Worm (Caenorhabditis elegans) whole organism, midembryonic: Measurements from ENCODE around the gene nspb-11.

Experiments used
- T22C8.4 ChIP-seq: fragments of 200-800 bp; sonication (Bioruptor generic); IDR thresholded peaks from 2 replicates; pipeline ENCODE4 v1.3.6; 2022; ENCODE audit warnings: missing genetic modification characterization, missing compliant biosample characterization
- cog-1 ChIP-seq: sonication (generic microtip); optimal IDR thresholded peaks from 2 replicates; lab custom pipeline; 2016; ENCODE audit warnings: missing genetic modification characterization, missing compliant biosample characterization
- flt-1 ChIP-seq: fragments of 200-800 bp; sonication (Bioruptor generic); IDR thresholded peaks from 2 replicates; pipeline ENCODE4 v1.3.6; 2022; ENCODE audit warnings: missing genetic modification characterization, missing compliant biosample characterization
- klf-2 ChIP-seq: fragments of 200-800 bp; sonication (Bioruptor generic); conservative IDR thresholded peaks from 2 replicates; pipeline ENCODE4 v1.3.6; 2022; ENCODE audit warnings: missing genetic modification reagents, missing genetic modification characterization, missing compliant biosample characterization
- med-1 ChIP-seq: sonication (generic microtip); optimal IDR thresholded peaks from 2 replicates; lab custom pipeline; 2017; ENCODE audit warnings: missing genetic modification characterization, mild to moderate bottlenecking, missing compliant biosample characterization, antibody characterized with exemption, missing genetic modification reagents; ENCODE audit not compliant: insufficient read depth
- ref-1 ChIP-seq: fragments of 200-800 bp; sonication (Bioruptor generic); conservative IDR thresholded peaks from 2 replicates; pipeline ENCODE4 v1.3.6; 2022; ENCODE audit warnings: missing genetic modification reagents, missing genetic modification characterization, missing compliant biosample characterization
- tab-1 ChIP-seq: fragments of 200-800 bp; sonication (Bioruptor generic); IDR thresholded peaks from 2 replicates; pipeline ENCODE4 v1.3.6; 2022; ENCODE audit warnings: missing genetic modification characterization, missing compliant biosample characterization
- ztf-23 ChIP-seq: fragments of 200-800 bp; sonication (Bioruptor generic); IDR thresholded peaks from 2 replicates; pipeline ENCODE4 v1.3.6; 2022; ENCODE audit warnings: missing genetic modification reagents, missing genetic modification characterization, missing compliant biosample characterization
- ztf-29 ChIP-seq: fragments of 200-800 bp; sonication (Bioruptor generic); IDR thresholded peaks from 2 replicates; pipeline ENCODE4 v1.3.6; 2022; ENCODE audit warnings: missing genetic modification reagents, missing genetic modification characterization, missing compliant biosample characterization

The nspb-11 gene

DNA sequence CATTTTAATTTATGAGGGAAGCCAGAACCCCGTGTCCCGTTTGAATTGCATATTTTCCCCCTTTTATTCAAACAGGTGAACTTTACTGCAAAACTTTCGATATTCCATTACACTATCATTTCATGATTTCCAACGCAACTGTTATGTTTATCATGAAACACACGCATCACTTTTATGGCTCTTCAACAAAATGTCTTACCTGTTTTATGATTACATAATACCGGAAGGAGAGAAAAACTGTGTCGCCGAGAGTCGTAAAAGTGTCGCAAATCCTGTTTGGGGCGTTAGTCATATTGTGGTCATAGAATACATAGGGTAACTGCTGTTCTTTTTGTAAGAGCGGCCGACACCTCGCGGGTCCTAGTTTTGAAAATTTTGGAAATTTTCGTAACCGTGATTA is 14.8 kb upstream of the nspb-11 start:
- TF ChIP-seq klf-2 (GFP tag; lab: Robert Waterston, UW) (no peak), ztf-23 (no peak), flt-1 (no peak)

DNA sequence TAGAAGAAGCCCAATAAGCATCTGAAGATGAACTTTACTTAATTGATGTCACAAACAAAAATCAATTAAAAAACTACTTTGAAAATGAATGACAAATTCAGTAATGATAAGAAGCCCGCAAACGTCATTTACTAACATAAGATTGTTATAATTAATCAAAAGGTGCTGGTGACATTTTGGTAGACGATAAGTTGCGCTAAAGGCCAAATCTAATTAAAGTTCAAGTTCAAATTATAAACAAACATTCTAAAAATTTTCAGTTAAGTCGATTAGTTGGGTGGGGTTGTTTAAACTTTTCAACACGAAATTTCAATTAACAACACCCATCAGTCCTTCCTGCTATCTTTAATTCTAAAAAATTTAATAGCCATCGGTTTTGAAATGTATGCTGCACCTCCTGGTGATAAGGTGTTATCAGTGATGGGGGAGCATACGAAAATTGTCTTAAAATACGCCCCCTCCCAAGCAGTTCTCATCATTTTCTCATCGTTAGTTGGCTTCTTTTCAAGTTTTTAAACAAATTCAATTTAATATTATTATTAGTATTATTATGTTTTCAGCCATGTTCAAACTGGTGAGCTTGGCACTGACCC is 12.0 kb upstream of the nspb-11 start, which contains the start of the genes clec-62 and clec-63:
clec-62 (minus strand) TSS at position 51 of the 593 bp plus-strand sequence.
clec-63 (plus strand) TSS at position 561 of the 593 bp plus-strand sequence.
- no peak for TF ChIP-seq flt-1
- no peak for TF ChIP-seq klf-2 (GFP tag; lab: Robert Waterston, UW)
- TF ChIP-seq tab-1 (GFP tag; lab: Robert Waterston, UW): no peak
- TF ChIP-seq ref-1: no peak
- TF ChIP-seq ztf-23: no peak
- no peak for TF ChIP-seq ztf-29 (GFP tag; lab: Robert Waterston, UW)
- no peak for TF ChIP-seq med-1
- TF ChIP-seq cog-1: no peak
- TF ChIP-seq T22C8.4: no peak

DNA sequence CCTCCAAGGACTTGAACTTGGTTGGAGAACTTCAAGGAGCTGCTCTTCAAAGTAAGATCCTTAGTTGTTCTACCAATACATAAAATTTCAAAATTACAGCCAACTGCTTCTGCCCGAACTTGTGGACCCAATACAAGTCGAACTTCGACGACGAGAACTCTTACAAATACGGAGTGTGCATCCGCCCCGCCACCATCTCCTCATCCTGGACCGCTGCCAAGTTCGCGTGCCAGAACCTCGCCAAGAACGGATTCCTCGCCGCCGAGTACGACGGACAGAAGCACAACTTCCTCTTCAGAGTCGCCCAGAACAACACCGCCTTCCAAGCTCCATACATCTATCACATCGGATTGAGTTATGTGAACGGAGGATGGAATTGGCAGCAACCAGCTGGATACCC is 10.5 kb upstream of the nspb-11 start:
- no peak for TF ChIP-seq med-1
- no peak for TF ChIP-seq cog-1
- TF ChIP-seq klf-2 (GFP tag; lab: Robert Waterston, UW): no peak
- no peak for TF ChIP-seq tab-1 (GFP tag; lab: Robert Waterston, UW)
- no peak for TF ChIP-seq flt-1
- no peak for TF ChIP-seq ztf-23
- no peak for TF ChIP-seq ztf-29 (GFP tag; lab: Robert Waterston, UW)
- TF ChIP-seq T22C8.4: no peak
- no peak for TF ChIP-seq ref-1

DNA sequence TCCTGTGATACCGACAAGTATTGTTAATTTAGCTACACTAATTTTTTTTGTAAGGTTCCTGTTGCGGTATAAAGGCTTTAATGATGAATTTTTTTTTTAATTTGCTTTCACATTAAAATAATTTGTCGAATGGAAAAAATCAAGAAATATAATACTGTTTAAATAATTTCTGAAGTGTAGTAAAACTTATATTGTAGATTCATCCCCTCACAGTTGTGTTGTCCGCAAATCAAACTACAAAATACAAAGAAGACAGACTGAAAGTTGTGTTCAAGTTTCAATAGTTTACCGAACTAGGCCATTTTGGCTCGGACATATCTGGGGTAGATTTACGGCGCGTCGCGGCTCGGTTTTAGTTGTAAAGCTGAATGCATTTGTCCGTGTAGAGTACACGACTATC is 9.8 kb upstream of the nspb-11 start:
- TF ChIP-seq med-1 (no peak), T22C8.4 (no peak), ztf-23 (no peak), flt-1 (no peak), cog-1 (no peak), tab-1 (GFP tag; lab: Robert Waterston, UW) (no peak), klf-2 (GFP tag; lab: Robert Waterston, UW) (no peak), ref-1 (no peak), ztf-29 (GFP tag; lab: Robert Waterston, UW) (no peak)

DNA sequence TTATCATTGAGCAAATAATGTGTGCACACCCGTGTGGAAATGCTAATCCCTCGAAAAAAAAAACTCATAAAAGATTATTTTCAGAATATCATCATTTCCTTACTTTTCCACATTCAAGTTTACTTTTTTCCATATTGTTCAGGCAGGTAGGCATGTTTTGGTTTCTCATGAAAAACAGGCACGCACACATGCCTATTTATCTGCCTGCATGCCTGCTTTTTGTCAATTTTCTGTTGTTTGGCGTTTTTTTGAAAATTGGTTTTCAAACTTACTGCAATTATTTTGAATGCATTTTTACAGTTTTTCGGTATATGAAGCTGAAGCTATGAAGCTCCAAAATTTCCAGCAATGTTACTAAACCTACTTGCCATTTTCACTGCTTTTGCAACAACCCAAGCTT is 9.2 kb upstream of the nspb-11 start, which contains the start of gene clec-64:
clec-64 (plus strand) TSS at position 301 of the 400 bp plus-strand sequence.
- TF ChIP-seq cog-1 (no peak), T22C8.4 (no peak), ztf-23 (no peak), ztf-29 (GFP tag; lab: Robert Waterston, UW) (no peak), tab-1 (GFP tag; lab: Robert Waterston, UW) (no peak), flt-1 (no peak), klf-2 (GFP tag; lab: Robert Waterston, UW) (no peak), ref-1 (no peak)

DNA sequence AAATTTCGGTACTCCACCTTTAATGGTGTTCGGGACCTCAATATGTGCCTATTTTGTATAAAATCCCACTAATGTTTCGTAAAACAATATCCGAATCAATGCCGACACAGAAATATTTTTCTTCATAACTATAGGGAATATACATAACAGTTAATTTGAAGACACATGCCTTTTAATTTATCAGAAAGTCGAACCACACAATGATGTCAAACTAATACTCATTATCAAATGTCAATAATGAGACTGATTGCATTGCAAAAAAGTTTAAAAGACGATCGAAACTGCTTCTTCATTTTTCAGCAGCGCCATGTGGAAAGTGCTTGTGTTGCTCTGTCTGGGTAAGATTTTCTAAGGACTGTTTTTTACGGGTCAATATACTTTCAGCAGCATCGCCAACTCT is 6.1 kb upstream of the nspb-11 start, which contains the start of gene clec-65:
clec-65 (plus strand) TSS at position 301 of the 400 bp plus-strand sequence.
- TF ChIP-seq med-1 (no peak), flt-1 (no peak), ref-1 (no peak), ztf-29 (GFP tag; lab: Robert Waterston, UW) (no peak), ztf-23 (no peak), tab-1 (GFP tag; lab: Robert Waterston, UW) (no peak), T22C8.4 (no peak), cog-1 (no peak)

DNA sequence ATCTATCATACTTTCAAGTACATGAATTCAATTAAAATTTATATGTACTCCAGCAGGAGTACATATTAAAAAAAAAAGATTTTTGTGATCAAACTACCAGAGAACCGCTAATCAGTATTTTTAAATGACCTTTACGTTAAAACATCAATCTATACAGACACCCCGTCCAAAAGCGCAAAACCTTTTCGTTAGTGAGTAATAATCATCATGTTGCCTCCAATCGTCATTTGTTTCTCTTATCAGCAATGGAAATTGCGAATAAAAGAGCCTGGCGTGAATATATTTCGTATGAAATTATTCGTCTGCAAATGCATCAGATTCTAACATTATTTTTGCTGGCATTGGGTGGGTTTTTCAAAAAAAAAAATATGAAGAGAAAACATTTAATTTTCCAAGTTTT is 3.0 kb upstream of the nspb-11 start, which contains the start of gene clec-66:
clec-66 (plus strand) TSS at position 225 of the 400 bp plus-strand sequence.
- no peak for TF ChIP-seq ref-1
- no peak for TF ChIP-seq cog-1
- TF ChIP-seq T22C8.4: no peak

DNA sequence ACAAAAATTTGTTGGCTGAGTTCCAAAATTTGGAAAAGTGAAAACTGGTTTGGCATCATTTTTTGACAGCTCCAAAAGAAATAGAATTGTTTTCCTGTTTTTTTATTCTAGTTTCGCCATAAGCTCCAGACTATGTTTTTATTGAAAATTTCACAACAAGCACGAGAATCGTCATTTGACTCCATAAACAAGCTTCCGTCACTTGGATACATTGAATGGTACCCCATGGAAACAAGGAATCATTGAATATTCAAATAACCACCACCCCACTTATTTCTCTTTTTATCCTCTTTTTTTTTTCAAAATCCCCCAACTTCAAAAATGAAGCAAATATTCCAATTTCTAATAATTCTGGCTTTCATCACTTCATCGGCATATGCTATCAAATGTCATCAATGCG is 1.6 kb downstream of the nspb-11 start, which contains the start of gene ddn-2:
ddn-2 (plus strand) TSS at position 301 of the 400 bp plus-strand sequence.
- TF ChIP-seq ztf-23 (no peak), klf-2 (GFP tag; lab: Robert Waterston, UW) (no peak), flt-1 (no peak), ztf-29 (GFP tag; lab: Robert Waterston, UW) (no peak)

DNA sequence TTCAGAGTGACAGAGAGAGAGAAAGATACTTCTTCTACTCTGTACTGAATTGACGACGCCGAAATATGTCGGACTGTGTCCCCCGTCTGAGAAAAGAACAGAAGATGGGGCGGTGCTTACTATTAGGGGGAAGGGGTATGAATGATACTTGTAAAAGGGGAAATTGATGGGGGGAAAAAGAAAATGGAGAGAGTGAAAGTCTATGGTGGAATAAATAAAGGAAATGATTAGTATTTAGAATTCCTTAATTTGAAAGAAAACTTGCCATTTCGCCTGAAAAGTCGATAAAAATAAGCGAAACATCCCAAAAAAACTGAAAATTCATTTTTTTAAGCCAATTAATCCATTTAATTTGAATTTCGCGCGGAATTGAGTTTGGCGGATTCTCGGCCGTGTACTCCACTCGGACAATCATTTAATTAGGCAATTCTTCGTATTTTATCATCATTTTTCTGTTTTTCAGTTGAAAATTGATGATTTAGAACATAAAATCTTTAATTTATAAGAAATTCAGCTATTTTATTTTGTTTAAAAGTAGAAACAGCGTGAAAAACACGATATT is 7.4 kb downstream of the nspb-11 start, which contains the start of gene F35C5.12:
F35C5.12 (minus strand) TSS at position 51 of the 562 bp plus-strand sequence.
- TF ChIP-seq flt-1: no peak
- no peak for TF ChIP-seq ztf-23
- TF ChIP-seq tab-1 (GFP tag; lab: Robert Waterston, UW): no peak
- no peak for TF ChIP-seq klf-2 (GFP tag; lab: Robert Waterston, UW)
- TF ChIP-seq med-1: no peak
- no peak for TF ChIP-seq ref-1
- no peak for TF ChIP-seq T22C8.4

DNA sequence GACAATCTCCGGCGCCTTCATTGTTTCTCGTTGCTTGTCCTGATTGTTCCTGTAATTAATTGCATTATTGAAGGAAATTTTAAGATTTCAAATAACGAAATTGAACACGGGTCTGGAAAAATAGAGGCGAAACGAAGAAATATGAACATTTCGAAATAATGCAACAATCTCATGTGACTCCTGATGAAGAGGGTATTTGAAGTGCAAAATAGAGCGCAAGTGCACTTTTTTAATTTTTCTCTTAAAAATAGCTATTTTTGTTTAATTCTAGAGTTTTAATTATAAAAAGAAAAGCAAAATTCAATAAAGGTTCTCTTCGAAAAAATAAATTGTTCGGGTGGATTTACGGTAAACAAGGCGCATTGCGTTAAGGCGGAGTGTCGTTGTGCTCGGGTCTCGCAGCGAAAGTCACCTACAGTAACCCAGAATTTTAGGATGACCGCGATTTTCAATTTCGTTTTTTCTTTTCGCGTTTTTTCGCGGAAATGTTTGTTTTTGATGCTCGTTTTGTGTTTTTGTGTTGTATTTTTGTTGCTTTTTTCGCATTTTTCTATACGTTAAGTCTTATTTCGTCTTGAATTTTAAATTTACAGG is 11.9 kb downstream of the nspb-11 start, which contains the start of the genes F58G1.2 and wago-4:
F58G1.2 (minus strand) TSS at position 51 of the 594 bp plus-strand sequence.
wago-4 (plus strand) TSS at position 592 of the 594 bp plus-strand sequence.
- TF ChIP-seq cog-1 (no peak), ztf-23 (no peak), klf-2 (GFP tag; lab: Robert Waterston, UW) (no peak), flt-1 (no peak), med-1 (no peak), ref-1 (no peak), T22C8.4 (no peak), tab-1 (GFP tag; lab: Robert Waterston, UW) (no peak), ztf-29 (GFP tag; lab: Robert Waterston, UW) (no peak)

DNA sequence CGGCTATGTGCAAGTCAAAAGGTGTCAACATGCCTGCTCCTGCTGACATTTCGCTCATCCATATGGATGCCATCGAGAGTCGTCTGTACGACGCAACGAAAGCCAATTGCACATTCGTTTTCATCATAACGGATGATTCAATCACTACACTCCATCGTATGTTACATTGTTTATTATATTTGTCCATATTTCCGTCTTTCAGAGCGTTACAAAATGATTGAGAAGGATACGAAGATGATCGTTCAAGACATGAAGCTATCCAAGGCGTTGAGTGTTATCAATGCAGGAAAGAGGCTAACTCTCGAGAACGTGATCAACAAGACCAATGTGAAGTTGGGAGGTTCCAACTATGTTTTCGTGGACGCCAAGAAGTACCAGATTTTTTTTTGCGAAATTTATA is 14.3 kb downstream of the nspb-11 start:
- TF ChIP-seq ztf-23 (no peak), klf-2 (GFP tag; lab: Robert Waterston, UW) (no peak), ztf-29 (GFP tag; lab: Robert Waterston, UW) (no peak), med-1 (no peak), T22C8.4 (no peak), ref-1 (no peak)
